Worm (Caenorhabditis elegans) whole organism, L1 larva: ENCODE measurements around the gene C17H11.5.

ENCODE experiments used
- C16A3.4 ChIP-seq: fragments of 150-350 bp; optimal IDR thresholded peaks from 2 replicates; lab custom pipeline; 2014; ENCODE audit warnings: missing biosample characterization, missing genetic modification characterization
- aha-1 ChIP-seq: fragments of 150-350 bp; optimal IDR thresholded peaks from 2 replicates; lab custom pipeline; 2014; ENCODE audit warnings: missing biosample characterization, missing genetic modification characterization
- alr-1 ChIP-seq: fragments of 200-800 bp; sonication (Bioruptor generic); optimal IDR thresholded peaks from 2 replicates; lab custom pipeline; 2018; ENCODE audit warnings: borderline replicate concordance, mild to moderate bottlenecking, missing genetic modification characterization, missing compliant biosample characterization
- ama-1 ChIP-seq: fragments of 150-350 bp; optimal IDR thresholded peaks from 2 replicates; lab custom pipeline; 2014
- blmp-1 ChIP-seq: fragments of 150-350 bp; optimal IDR thresholded peaks from 2 replicates; lab custom pipeline; 2014; ENCODE audit warnings: missing biosample characterization, missing genetic modification characterization
- ceh-63 ChIP-seq: fragments of 200-800 bp; sonication (Bioruptor generic); optimal IDR thresholded peaks from 2 replicates; lab custom pipeline; 2018; ENCODE audit warnings: mild to moderate bottlenecking, missing genetic modification characterization, missing compliant biosample characterization
- ceh-82 ChIP-seq, 3 experiments: fragments of 150-350 bp in 1 of 3; sonication (generic microtip) in 2 of 3; optimal IDR thresholded peaks; 2 replicates each; lab custom pipeline; 2014 to 2017; ENCODE audit warnings: missing biosample characterization in 3 of 3, missing genetic modification characterization in 3 of 3
- dsc-1 ChIP-seq: sonication (generic microtip); optimal IDR thresholded peaks from 2 replicates; lab custom pipeline; 2016; ENCODE audit warnings: mild to moderate bottlenecking, missing genetic modification characterization, missing compliant biosample characterization
- egl-27 ChIP-seq, 2 experiments: fragments of 150-350 bp in 1 of 2; sonication (generic microtip); optimal IDR thresholded peaks; 3 replicates each; lab custom pipeline; 2017 to 2018; ENCODE audit warnings: missing biosample characterization in 2 of 2, missing genetic modification characterization in 2 of 2, missing genetic modification reagents in 2 of 2
- fkh-4 ChIP-seq: sonication (generic microtip); optimal IDR thresholded peaks from 2 replicates; lab custom pipeline; 2016; ENCODE audit warnings: missing compliant biosample characterization, missing genetic modification characterization, borderline replicate concordance
- fkh-8 ChIP-seq: sonication (generic microtip); optimal IDR thresholded peaks from 2 replicates; lab custom pipeline; 2016; ENCODE audit warnings: mild to moderate bottlenecking, missing genetic modification characterization, missing compliant biosample characterization
- grh-1 ChIP-seq: fragments of 200-800 bp; sonication (Bioruptor generic); IDR thresholded peaks from 2 replicates; pipeline ENCODE4 v1.3.6; 2022; ENCODE audit warnings: missing genetic modification reagents, missing genetic modification characterization, missing compliant biosample characterization
- hlh-17 ChIP-seq: fragments of 200-800 bp; sonication (Bioruptor generic); optimal IDR thresholded peaks from 2 replicates; lab custom pipeline; 2018; ENCODE audit warnings: missing genetic modification characterization, mild to moderate bottlenecking, missing compliant biosample characterization, moderate library complexity, borderline replicate concordance
- hlh-4 ChIP-seq: sonication (generic microtip); optimal IDR thresholded peaks from 2 replicates; lab custom pipeline; 2016; ENCODE audit warnings: mild to moderate bottlenecking, missing genetic modification characterization, missing compliant biosample characterization
- lin-14 ChIP-seq: fragments of 200-800 bp; sonication (Bioruptor generic); optimal IDR thresholded peaks from 2 replicates; lab custom pipeline; 2018; ENCODE audit warnings: mild to moderate bottlenecking, missing genetic modification characterization, moderate library complexity, missing compliant biosample characterization
- lin-15B ChIP-seq: fragments of 150-350 bp; sonication (generic microtip); optimal IDR thresholded peaks from 3 replicates; lab custom pipeline; 2014; ENCODE audit warnings: missing biosample characterization, missing genetic modification characterization
- lir-3 ChIP-seq: sonication (generic microtip); optimal IDR thresholded peaks from 2 replicates; lab custom pipeline; 2016; ENCODE audit warnings: mild to moderate bottlenecking, missing genetic modification characterization, moderate library complexity, missing compliant biosample characterization; ENCODE audit not compliant: poor library complexity
- mab-9 ChIP-seq: fragments of 200-800 bp; sonication (Bioruptor generic); IDR thresholded peaks from 2 replicates; pipeline ENCODE4 v1.3.6; 2022; ENCODE audit warnings: missing genetic modification reagents, missing genetic modification characterization, missing compliant biosample characterization
- mef-2 ChIP-seq: fragments of 150-350 bp; optimal IDR thresholded peaks from 2 replicates; lab custom pipeline; 2014; ENCODE audit warnings: missing biosample characterization, missing genetic modification characterization
- mep-1 ChIP-seq: fragments of 150-350 bp; optimal IDR thresholded peaks from 2 replicates; lab custom pipeline; 2014; ENCODE audit warnings: missing biosample characterization, missing genetic modification characterization
- nhr-11 ChIP-seq: fragments of 150-350 bp; optimal IDR thresholded peaks from 2 replicates; lab custom pipeline; 2014; ENCODE audit warnings: missing biosample characterization, missing genetic modification characterization
- nhr-12 ChIP-seq: sonication (generic microtip); optimal IDR thresholded peaks from 2 replicates; lab custom pipeline; 2017; ENCODE audit warnings: missing biosample characterization, missing genetic modification characterization
- nhr-19 ChIP-seq: fragments of 200-800 bp; sonication (Bioruptor generic); conservative IDR thresholded peaks from 2 replicates; pipeline ENCODE4 v1.3.6; 2022; ENCODE audit warnings: missing genetic modification characterization, missing compliant biosample characterization
- nhr-20 ChIP-seq: sonication (generic microtip); optimal IDR thresholded peaks from 2 replicates; lab custom pipeline; 2016; ENCODE audit warnings: mild to moderate bottlenecking, missing genetic modification characterization, missing compliant biosample characterization
- nhr-237 ChIP-seq: fragments of 150-350 bp; optimal IDR thresholded peaks from 2 replicates; lab custom pipeline; 2014; ENCODE audit warnings: missing biosample characterization, missing genetic modification characterization
- nhr-47 ChIP-seq: sonication (generic microtip); optimal IDR thresholded peaks from 2 replicates; lab custom pipeline; 2016; ENCODE audit warnings: mild to moderate bottlenecking, missing genetic modification characterization, moderate library complexity, missing compliant biosample characterization
- nhr-84 ChIP-seq: sonication (generic microtip); optimal IDR thresholded peaks from 2 replicates; lab custom pipeline; 2017; ENCODE audit warnings: missing biosample characterization, missing genetic modification characterization
- nhr-85 ChIP-seq: sonication (generic microtip); peaks from one replicate; lab custom pipeline; 2016; ENCODE audit warnings: missing genetic modification characterization, inconsistent platforms, missing compliant biosample characterization
- pag-3 ChIP-seq: sonication (generic microtip); optimal IDR thresholded peaks from 2 replicates; lab custom pipeline; 2017; ENCODE audit warnings: missing genetic modification characterization, mild to moderate bottlenecking, missing compliant biosample characterization, antibody characterized with exemption, borderline replicate concordance; ENCODE audit not compliant: insufficient read depth
- pax-3 ChIP-seq: fragments of 200-800 bp; sonication (Bioruptor generic); optimal IDR thresholded peaks from 2 replicates; lab custom pipeline; 2018; ENCODE audit warnings: mild to moderate bottlenecking, missing genetic modification characterization, moderate library complexity, missing compliant biosample characterization
- pqm-1 ChIP-seq: sonication (generic microtip); optimal IDR thresholded peaks from 3 replicates; lab custom pipeline; 2017; ENCODE audit warnings: missing biosample characterization, missing genetic modification characterization
- rnt-1 ChIP-seq: sonication (generic microtip); optimal IDR thresholded peaks from 2 replicates; lab custom pipeline; 2016; ENCODE audit warnings: mild to moderate bottlenecking, missing genetic modification characterization, moderate library complexity, missing compliant biosample characterization
- skn-1 ChIP-seq: fragments of 150-350 bp; optimal IDR thresholded peaks from 2 replicates; lab custom pipeline; 2014; ENCODE audit warnings: missing biosample characterization, missing genetic modification characterization
- swsn-7 ChIP-seq: sonication (generic microtip); optimal IDR thresholded peaks from 2 replicates; lab custom pipeline; 2016; ENCODE audit warnings: missing genetic modification characterization, missing compliant biosample characterization
- unc-130 ChIP-seq: fragments of 150-350 bp; optimal IDR thresholded peaks from 2 replicates; lab custom pipeline; 2017; ENCODE audit warnings: missing biosample characterization, missing genetic modification characterization, inconsistent platforms
- unc-30 ChIP-seq: sonication (generic microtip); optimal IDR thresholded peaks from 2 replicates; lab custom pipeline; 2017; ENCODE audit warnings: missing biosample characterization, missing genetic modification characterization
- unc-62 ChIP-seq: fragments of 150-350 bp; optimal IDR thresholded peaks from 2 replicates; lab custom pipeline; 2014; ENCODE audit warnings: missing biosample characterization, missing genetic modification reagents, missing genetic modification characterization
- unc-86 ChIP-seq: sonication (generic microtip); optimal IDR thresholded peaks from 2 replicates; lab custom pipeline; 2016; ENCODE audit warnings: missing genetic modification characterization, missing compliant biosample characterization
- xbp-1 ChIP-seq: sonication (generic microtip); optimal IDR thresholded peaks from 2 replicates; lab custom pipeline; 2016; ENCODE audit warnings: missing genetic modification characterization, missing compliant biosample characterization
- ztf-11 ChIP-seq, 2 experiments: sonication (generic microtip); optimal IDR thresholded peaks; 2 replicates each; lab custom pipeline; 2016 to 2017; ENCODE audit warnings: missing genetic modification characterization in 2 of 2, missing biosample characterization in 1 of 2, missing compliant biosample characterization in 1 of 2

The C17H11.5 gene

ce11 chrX:8204475-8204874 is 19.5 kb upstream of the C17H11.5 start:
- TF ChIP-seq mab-9 (GFP tag; lab: Robert Waterston, UW) = no peak
- TF ChIP-seq nhr-19 (GFP tag; lab: Robert Waterston, UW) = no peak
- TF ChIP-seq pag-3 (tag; lab: Kevin White, UChicago) = no peak
- TF ChIP-seq nhr-237 (tag; lab: Kevin White, UChicago) = no peak
- no peak for TF ChIP-seq swsn-7 (tag; lab: Kevin White, UChicago)
- no peak for TF ChIP-seq aha-1 (tag; lab: Kevin White, UChicago)
- TF ChIP-seq egl-27 (tag; optimal IDR thresholded peaks at IDR 0.05; lab: Kevin White, UChicago) = no peak
- TF ChIP-seq lin-14 (GFP tag; lab: Kevin White, UChicago) = peak; percentile 1
- TF ChIP-seq nhr-84 (tag; lab: Kevin White, UChicago) = no peak
- TF ChIP-seq fkh-8 (tag; lab: Kevin White, UChicago) = peak; percentile 37
- no peak for TF ChIP-seq lin-15B
- TF ChIP-seq mef-2 = no peak
- no peak for TF ChIP-seq unc-30 (tag; lab: Kevin White, UChicago)
- TF ChIP-seq nhr-20 (tag; lab: Kevin White, UChicago) = no peak
- no peak for TF ChIP-seq C16A3.4 (tag; lab: Kevin White, UChicago)
- TF ChIP-seq nhr-12 (tag; lab: Kevin White, UChicago) = no peak
- TF ChIP-seq unc-62 (GFP tag; lab: Kevin White, UChicago) = no peak
- no peak for TF ChIP-seq lir-3 (tag; lab: Kevin White, UChicago)
- no peak for TF ChIP-seq rnt-1 (tag; lab: Kevin White, UChicago)
- TF ChIP-seq fkh-4 (tag; lab: Kevin White, UChicago) = peak; percentile 35
- TF ChIP-seq nhr-47 (tag; lab: Kevin White, UChicago) = no peak
- no peak for TF ChIP-seq ama-1 (lab: Kevin White, UChicago)
- no peak for TF ChIP-seq ztf-11 (tag; optimal IDR thresholded peaks at IDR 0.05; lab: Kevin White, UChicago)
- no peak for TF ChIP-seq ceh-82 (tag; optimal IDR thresholded peaks at IDR 0.05; lab: Kevin White, UChicago)
- no peak for TF ChIP-seq hlh-4 (tag; lab: Kevin White, UChicago)
- no peak for TF ChIP-seq xbp-1 (tag; lab: Kevin White, UChicago)
- TF ChIP-seq skn-1 = no peak
- no peak for TF ChIP-seq hlh-17 (GFP tag; lab: Kevin White, UChicago)
- no peak for TF ChIP-seq nhr-11 (tag; lab: Kevin White, UChicago)
- TF ChIP-seq pqm-1 = no peak
- TF ChIP-seq mep-1 = no peak
- peak; percentile 95 for TF ChIP-seq dsc-1 (tag; lab: Kevin White, UChicago)
- no peak for TF ChIP-seq grh-1 (GFP tag; lab: Robert Waterston, UW)

DNA sequence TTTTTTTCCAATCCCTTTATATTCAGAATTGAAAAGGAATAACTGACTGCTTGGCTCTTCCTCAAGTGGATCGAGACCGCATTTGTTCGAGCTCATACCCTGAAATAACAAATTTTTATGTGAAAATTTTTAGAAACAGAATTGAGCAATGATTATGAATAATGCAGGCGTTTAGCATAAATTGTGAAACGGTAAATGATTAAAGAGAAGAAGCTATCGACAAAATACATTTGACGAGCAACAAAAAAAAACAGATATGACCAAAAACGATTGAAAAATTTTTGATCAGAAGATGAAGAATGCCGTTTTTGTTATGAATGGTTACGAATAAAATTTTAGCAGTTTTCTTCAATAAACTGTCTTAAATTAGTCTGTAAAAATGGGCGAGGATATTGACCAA is 18.7 kb upstream of the C17H11.5 start, which contains the start of gene C17H11.6:
C17H11.6 (minus strand) TSS at position 101 of the 400 bp plus-strand sequence.
- TF ChIP-seq lir-3 (tag; lab: Kevin White, UChicago) (no peak), pax-3 (tag; lab: Kevin White, UChicago) (no peak), unc-130 (no peak), ceh-63 (no peak), nhr-84 (tag; lab: Kevin White, UChicago) (no peak)

DNA sequence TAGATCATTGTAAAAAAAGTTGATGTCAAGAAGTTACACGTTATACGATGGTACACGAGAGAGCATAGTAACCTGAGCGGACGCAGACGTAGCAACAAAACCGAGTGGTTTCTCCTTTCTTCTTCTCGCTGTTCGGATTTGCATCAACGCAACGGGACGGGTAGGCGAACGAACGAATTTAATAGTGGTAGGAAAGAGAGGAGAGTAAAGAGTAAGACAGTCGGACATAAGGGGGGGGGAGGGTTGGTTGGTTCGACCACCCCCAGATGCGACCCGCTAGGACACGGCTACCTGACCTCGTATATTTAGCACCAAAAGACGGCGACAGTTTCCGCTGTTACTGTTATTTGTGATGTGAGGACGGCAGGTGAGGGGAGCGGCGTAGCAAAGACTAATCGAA is 16.3 kb upstream of the C17H11.5 start:
- TF ChIP-seq nhr-85 (tag; lab: Kevin White, UChicago) = peak; percentile 65
- TF ChIP-seq unc-86 = no peak
- TF ChIP-seq blmp-1 (tag; lab: Kevin White, UChicago) = peak; percentile 64
- TF ChIP-seq alr-1 (tag; lab: Kevin White, UChicago) = no peak
- peak; percentile 73 for TF ChIP-seq lin-14 (GFP tag; lab: Kevin White, UChicago)
